Fruit fly (Drosophila melanogaster) whole organism, wandering third instar larva: ENCODE measurements around the gene CG10959.

ENCODE experiments used
- Abd-B ChIP-seq: fragments of >200 bp; optimal IDR thresholded peaks from 2 replicates; lab custom pipeline; 2017; ENCODE audit warnings: missing biosample characterization, missing genetic modification characterization
- Dfd ChIP-seq: fragments of >200 bp; optimal IDR thresholded peaks from 2 replicates; lab custom pipeline; 2017; ENCODE audit warnings: missing biosample characterization, missing genetic modification characterization
- Hnf4 ChIP-seq: fragments of 200-800 bp; sonication (Bioruptor generic); optimal IDR thresholded peaks from 2 replicates; lab custom pipeline; 2016; ENCODE audit warnings: missing biosample characterization, mild to moderate bottlenecking, missing genetic modification characterization
- N ChIP-seq: fragments of >200 bp; optimal IDR thresholded peaks from 2 replicates; lab custom pipeline; 2018; ENCODE audit warnings: missing biosample characterization, missing external identifiers, missing genetic modification characterization
- fru ChIP-seq: fragments of 200-800 bp; sonication (Bioruptor generic); optimal IDR thresholded peaks from 3 replicates; lab custom pipeline; 2016; ENCODE audit warnings: missing biosample characterization, mild to moderate bottlenecking, missing genetic modification characterization
- lola ChIP-seq: fragments of >200 bp; optimal IDR thresholded peaks from 2 replicates; lab custom pipeline; 2017; ENCODE audit warnings: missing biosample characterization, missing genetic modification characterization
- pan ChIP-seq: fragments of >200 bp; optimal IDR thresholded peaks from 2 replicates; lab custom pipeline; 2017
- psq ChIP-seq: fragments of 200-800 bp; sonication (Bioruptor generic); optimal IDR thresholded peaks from 3 replicates; lab custom pipeline; 2017; ENCODE audit warnings: missing biosample characterization, mild to moderate bottlenecking, missing genetic modification characterization, moderate library complexity
- rgr ChIP-seq: fragments of 200-800 bp; sonication (Bioruptor generic); optimal IDR thresholded peaks from 3 replicates; lab custom pipeline; 2016; ENCODE audit warnings: missing biosample characterization, mild to moderate bottlenecking, missing genetic modification characterization

- no peak for TF ChIP-seq Dfd
- TF ChIP-seq fru (GFP tag; lab: Kevin White, UChicago) = no peak
- no peak for TF ChIP-seq Hnf4 (GFP tag; lab: Kevin White, UChicago)
- no peak for TF ChIP-seq lola
- no peak for TF ChIP-seq psq (GFP tag; lab: Kevin White, UChicago)
- no peak for TF ChIP-seq Abd-B (GFP tag; lab: Kevin White, UChicago)
- no peak for TF ChIP-seq N (GFP tag; lab: Kevin White, UChicago)
- no peak for TF ChIP-seq pan
- TF ChIP-seq rgr (GFP tag; lab: Kevin White, UChicago) = no peak
These were observed at the start of gene CG10959 for dm6 chrX:8148556-8148955.
